Worm (Caenorhabditis elegans): ENCODE measurements around the gene Y56A3A.6.

The Y56A3A.6 gene

DNA sequence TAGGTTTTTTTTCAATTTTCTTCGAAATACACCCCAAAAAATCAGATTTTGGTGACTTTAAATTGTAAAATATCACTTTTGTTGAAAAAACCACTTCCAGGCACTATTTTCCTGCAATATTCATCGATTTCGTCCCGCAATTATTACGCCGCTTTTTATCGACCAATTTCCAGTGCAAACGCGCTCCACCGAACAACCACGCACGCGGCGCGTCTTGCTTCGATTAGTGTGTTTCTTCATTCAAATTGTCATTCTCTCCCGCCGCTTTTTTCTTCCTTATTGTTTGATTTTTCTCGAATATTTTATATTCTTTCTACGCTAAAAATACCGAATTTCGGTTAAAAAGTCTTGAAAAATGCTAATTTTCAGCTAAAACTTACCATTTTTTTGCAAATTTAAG, 52.9 kb downstream of the Y56A3A.6 start (continued):
- TF ChIP-seq mdl-1 (tag; optimal IDR thresholded peaks at IDR 0.05) = peak in 1 of 2 experiments; percentile 88
- peak; percentile 38 for TF ChIP-seq swsn-7 (tag; optimal IDR thresholded peaks at IDR 0.05)
- TF ChIP-seq ceh-82 (tag; optimal IDR thresholded peaks at IDR 0.05) = peak; percentile 27 to 85 (median 32)
- peak; percentile 56 for TF ChIP-seq nhr-47 (tag; optimal IDR thresholded peaks at IDR 0.05)
- no peak for TF ChIP-seq elt-2 (tag; optimal IDR thresholded peaks at IDR 0.05)
- no peak for TF ChIP-seq C34B4.2 (tag; optimal IDR thresholded peaks at IDR 0.05)
- no peak for TF ChIP-seq lin-39 (tag; optimal IDR thresholded peaks at IDR 0.05)
- peak; percentile 58 for TF ChIP-seq nhr-71 (tag; optimal IDR thresholded peaks at IDR 0.05)
- TF ChIP-seq dsc-1 (tag; optimal IDR thresholded peaks at IDR 0.05) = peak; percentile 55
- TF ChIP-seq snpc-4 (tag; optimal IDR thresholded peaks at IDR 0.05) = peak; percentile 42
- peak; percentile 69 for TF ChIP-seq F16B12.6 (tag; optimal IDR thresholded peaks at IDR 0.05)

- TF ChIP-seq hlh-4 (tag; optimal IDR thresholded peaks at IDR 0.05) = no peak
- TF ChIP-seq ama-1 (optimal IDR thresholded peaks at IDR 0.05) = no peak
- TF ChIP-seq snu-23 (GFP tag; optimal IDR thresholded peaks at IDR 0.05) = no peak
These were observed 54.0 kb downstream of the Y56A3A.6 start for ce11 chrIII:11824580-11824979.

DNA sequence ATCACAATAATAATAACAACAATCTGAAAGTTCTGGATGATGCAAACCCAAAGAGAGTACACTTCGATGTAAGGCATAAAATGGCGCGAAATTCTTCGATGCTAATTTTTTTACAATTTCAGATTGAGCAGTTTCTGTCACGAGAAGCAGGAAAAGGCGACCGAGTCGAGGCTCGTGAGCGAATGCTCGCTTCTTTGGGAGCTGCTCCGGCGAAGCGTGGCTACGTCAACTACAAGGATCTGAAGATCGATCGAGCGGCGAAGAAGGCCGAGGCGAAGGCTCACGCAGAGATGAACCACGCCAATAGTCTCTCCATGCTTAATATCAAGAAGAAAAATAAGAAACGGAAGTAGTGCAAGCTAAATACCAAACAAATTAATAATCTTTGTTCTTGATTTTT, 54.5 kb downstream of the Y56A3A.6 start:
- TF ChIP-seq pqm-1 (tag; optimal IDR thresholded peaks at IDR 0.05) = no peak
- no peak for TF ChIP-seq alr-1 (tag; optimal IDR thresholded peaks at IDR 0.05; ENCODE audit: borderline replicate concordance)
- TF ChIP-seq sox-4 (tag; optimal IDR thresholded peaks at IDR 0.05) = no peak
- no peak for TF ChIP-seq nhr-85 (tag)

DNA sequence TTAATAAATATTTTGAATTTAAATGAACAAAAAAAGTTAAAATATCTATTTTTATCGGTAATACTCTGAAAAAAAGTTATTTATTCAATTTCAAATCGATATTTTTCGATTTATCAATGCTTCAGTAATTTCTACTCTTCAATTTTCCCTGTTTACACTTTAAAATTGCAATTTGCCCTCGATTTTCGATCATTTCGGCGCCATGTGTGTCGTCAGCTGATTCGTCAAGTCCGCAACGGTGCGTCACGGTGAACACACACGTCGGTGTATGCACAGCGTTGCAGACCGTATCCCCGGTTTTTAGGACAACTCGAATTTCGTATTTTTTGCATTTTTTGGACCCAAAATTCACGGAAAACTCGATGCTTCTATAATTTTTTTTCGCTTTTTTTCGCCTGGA, 55.3 kb downstream of the Y56A3A.6 start, which contains the start of gene C18D11.3:
TSS of gene C18D11.3 (plus strand) at position 189 of the 400 bp plus-strand sequence.
- TF ChIP-seq fos-1 (tag; optimal IDR thresholded peaks at IDR 0.05) (peak; percentile 77), hlh-4 (tag; optimal IDR thresholded peaks at IDR 0.05) (no peak), nhr-90 (tag; optimal IDR thresholded peaks at IDR 0.05; ENCODE audit: poor library complexity) (peak; percentile 78), irx-1 (tag; optimal IDR thresholded peaks at IDR 0.05) (peak; percentile 60), lsy-2 (tag; optimal IDR thresholded peaks at IDR 0.05) (peak; percentile 96 to 99), tbx-2 (tag; optimal IDR thresholded peaks at IDR 0.05) (peak; percentile 88), sup-37 (GFP tag; optimal IDR thresholded peaks at IDR 0.05) (no peak), skn-1 (tag; optimal IDR thresholded peaks at IDR 0.05) (peak; percentile 88), nhr-20 (tag; optimal IDR thresholded peaks at IDR 0.05) (peak; percentile 93), zag-1 (tag; optimal IDR thresholded peaks at IDR 0.05) (no peak), unc-98 (GFP tag; IDR thresholded peaks at IDR 0.05) (peak; percentile 6; the same call in 1 of the 2 replicates), snpc-4 (tag; optimal IDR thresholded peaks at IDR 0.05) (peak; percentile 88), ztf-11 (tag; optimal IDR thresholded peaks at IDR 0.05) (peak in 1 of 2 experiments; percentile 22), pax-3 (tag; optimal IDR thresholded peaks at IDR 0.05) (peak; percentile 55), lin-15B (tag; optimal IDR thresholded peaks at IDR 0.05) (peak; percentile 83), unc-62 (GFP tag; optimal IDR thresholded peaks at IDR 0.05) (no peak), Y116A8C.19 (tag; optimal IDR thresholded peaks at IDR 0.05; ENCODE audit: borderline replicate concordance) (no peak), nhr-71 (tag; optimal IDR thresholded peaks at IDR 0.05) (peak; percentile 92), ets-5 (GFP tag; IDR thresholded peaks at IDR 0.05) (no peak), snu-23 (GFP tag; optimal IDR thresholded peaks at IDR 0.05) (peak; percentile 93), lin-14 (GFP tag; optimal IDR thresholded peaks at IDR 0.05) (peak; percentile 94), isw-1 (GFP tag; IDR thresholded peaks at IDR 0.05) (peak; percentile 74), tlp-1 (tag; optimal IDR thresholded peaks at IDR 0.05) (no peak), efl-1 (optimal IDR thresholded peaks at IDR 0.05) (peak; percentile 84 to 86), efl-1 (GFP tag; optimal IDR thresholded peaks at IDR 0.05 in 1 of 2) (peak; percentile 81 to 97), elt-2 (tag; optimal IDR thresholded peaks at IDR 0.05) (peak; percentile 65), grh-1 (GFP tag; IDR thresholded peaks at IDR 0.05) (0 out of 2 replicates have a peak, but pooled peaks have one; percentile 16), C04F5.9 (tag; optimal IDR thresholded peaks at IDR 0.05) (peak; percentile 57), lir-3 (tag; optimal IDR thresholded peaks at IDR 0.05; ENCODE audit: poor library complexity) (no peak), mdl-1 (tag; optimal IDR thresholded peaks at IDR 0.05) (peak in 1 of 2 experiments; percentile 96), fkh-10 (GFP tag; optimal IDR thresholded peaks at IDR 0.05) (peak; percentile 38), aha-1 (tag; optimal IDR thresholded peaks at IDR 0.05) (peak; percentile 27), lin-13 (GFP tag; optimal IDR thresholded peaks at IDR 0.05) (peak; percentile 91), ama-1 (optimal IDR thresholded peaks at IDR 0.05) (no peak), mep-1 (tag; optimal IDR thresholded peaks at IDR 0.05) (peak; percentile 94), alr-1 (tag; optimal IDR thresholded peaks at IDR 0.05; ENCODE audit: borderline replicate concordance) (no peak), pqm-1 (tag; optimal IDR thresholded peaks at IDR 0.05) (no peak), fkh-8 (tag; optimal IDR thresholded peaks at IDR 0.05) (peak; percentile 86)

Data from whole organism, L1 larva.